Fruit fly (Drosophila melanogaster): Measurements from ENCODE around the gene nbs.
A peak's percentile ranks its signal among the peaks of the same experiment; 100 is the strongest.

The nbs gene

DNA sequence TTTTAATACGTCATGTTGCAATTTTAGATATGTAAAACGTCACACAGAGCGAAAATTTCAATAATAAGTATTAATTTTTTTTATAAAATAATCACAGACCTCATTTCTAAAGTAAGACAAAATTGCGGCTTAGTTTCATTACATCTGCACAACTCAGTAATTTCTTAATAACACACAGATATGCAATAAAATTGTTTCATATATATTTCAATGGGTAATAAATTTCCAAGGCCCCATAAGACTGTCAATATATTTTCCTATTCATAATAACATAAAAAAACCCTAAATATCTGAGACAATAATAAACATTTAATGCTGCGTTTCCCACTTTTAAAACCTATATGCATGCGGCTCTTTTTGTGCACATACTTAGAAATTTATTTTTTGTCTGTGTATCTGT is 27.3 kb downstream of the nbs start:
- peak; percentile 47 for TF ChIP-seq CG34367 (tag; optimal IDR thresholded peaks at IDR 0.05)
- peak; percentile 36 for TF ChIP-seq CG15710 (tag; optimal IDR thresholded peaks at IDR 0.05)
- peak; percentile 19 for TF ChIP-seq D1 (tag; optimal IDR thresholded peaks at IDR 0.05)
- TF ChIP-seq CG12605 (GFP tag; IDR thresholded peaks at IDR 0.05) = no peak
- TF ChIP-seq Ets98B (GFP tag; IDR thresholded peaks at IDR 0.05) = 0 out of 2 replicates have a peak, but pooled peaks have one; percentile 34
- no peak for TF ChIP-seq fd96Ca (GFP tag; IDR thresholded peaks at IDR 0.05)
- TF ChIP-seq CG8159 (tag; optimal IDR thresholded peaks at IDR 0.05) = peak; percentile 0
- peak; percentile 15 for TF ChIP-seq Snoo (tag; optimal IDR thresholded peaks at IDR 0.05)
- TF ChIP-seq CG13204 (GFP tag; optimal IDR thresholded peaks at IDR 0.05) = no peak
- no peak for TF ChIP-seq EcR (GFP tag; optimal IDR thresholded peaks at IDR 0.05)
- TF ChIP-seq CG14655 (GFP tag; optimal IDR thresholded peaks at IDR 0.05) = peak; percentile 5
- peak; percentile 37 for TF ChIP-seq CG8301 (tag; optimal IDR thresholded peaks at IDR 0.05)
- no peak for TF ChIP-seq rn (GFP tag; IDR thresholded peaks at IDR 0.05)
- no peak for TF ChIP-seq gl (tag; optimal IDR thresholded peaks at IDR 0.05)
- TF ChIP-seq CG4496 (GFP tag; IDR thresholded peaks at IDR 0.05) = 0 out of 3 replicates have a peak, but pooled peaks have one; percentile 30
- no peak for TF ChIP-seq Pif1A (GFP tag; optimal IDR thresholded peaks at IDR 0.05)
- TF ChIP-seq Pif1B (GFP tag; optimal IDR thresholded peaks at IDR 0.05) = no peak
- peak; percentile 21 for TF ChIP-seq CG9948 (tag; optimal IDR thresholded peaks at IDR 0.05)
- no peak for TF ChIP-seq CG10348 (GFP tag; IDR thresholded peaks at IDR 0.05)
- TF ChIP-seq CG17806 (tag; optimal IDR thresholded peaks at IDR 0.05) = peak; percentile 42
- TF ChIP-seq CG32121 (GFP tag; IDR thresholded peaks at IDR 0.05) = peak; percentile 31; the same call in 1 of the 2 replicates

DNA sequence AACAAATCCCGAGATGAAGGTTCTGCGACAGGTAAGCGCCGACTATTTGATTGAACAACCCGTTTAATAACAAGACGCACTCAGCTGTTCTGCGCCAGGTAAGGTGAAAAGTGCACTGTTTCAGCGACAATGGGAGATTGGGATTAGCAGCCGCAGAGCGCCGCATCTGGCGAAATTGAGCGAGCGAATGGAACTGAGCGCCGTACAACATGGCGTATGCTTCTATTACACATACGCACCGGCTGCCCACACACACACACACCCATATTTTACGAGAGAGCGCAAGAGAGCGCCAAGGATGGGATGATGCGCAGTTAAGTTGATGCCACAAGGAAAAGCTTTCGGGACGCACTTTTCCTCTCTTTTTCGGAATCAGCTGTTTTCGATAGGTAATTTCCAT is 27.8 kb downstream of the nbs start:
- TF ChIP-seq CG32121 (GFP tag; IDR thresholded peaks at IDR 0.05) = no peak
- TF ChIP-seq CG9948 (tag; optimal IDR thresholded peaks at IDR 0.05) = no peak
- no peak for TF ChIP-seq fd96Ca (GFP tag; IDR thresholded peaks at IDR 0.05)
- TF ChIP-seq CG15710 (tag; optimal IDR thresholded peaks at IDR 0.05) = no peak
- TF ChIP-seq gl (tag; optimal IDR thresholded peaks at IDR 0.05) = no peak

- TF ChIP-seq gl (tag; optimal IDR thresholded peaks at IDR 0.05) = no peak
- no peak for TF ChIP-seq CG32121 (GFP tag; IDR thresholded peaks at IDR 0.05)
- no peak for TF ChIP-seq CG12605 (GFP tag; IDR thresholded peaks at IDR 0.05)
- TF ChIP-seq D1 (tag; optimal IDR thresholded peaks at IDR 0.05) = no peak
- no peak for TF ChIP-seq CG10348 (GFP tag; IDR thresholded peaks at IDR 0.05)
- TF ChIP-seq CG34367 (tag; optimal IDR thresholded peaks at IDR 0.05) = no peak
- no peak for TF ChIP-seq CG8159 (tag; optimal IDR thresholded peaks at IDR 0.05)
- TF ChIP-seq CG4496 (GFP tag; IDR thresholded peaks at IDR 0.05) = no peak
- TF ChIP-seq CG8301 (tag; optimal IDR thresholded peaks at IDR 0.05) = no peak
- no peak for TF ChIP-seq CG9948 (tag; optimal IDR thresholded peaks at IDR 0.05)
- no peak for TF ChIP-seq CG15710 (tag; optimal IDR thresholded peaks at IDR 0.05)
- no peak for TF ChIP-seq EcR (GFP tag; optimal IDR thresholded peaks at IDR 0.05)
- TF ChIP-seq Pif1B (GFP tag; optimal IDR thresholded peaks at IDR 0.05) = no peak
- TF ChIP-seq CG14655 (GFP tag; optimal IDR thresholded peaks at IDR 0.05) = no peak
- no peak for TF ChIP-seq Pif1A (GFP tag; optimal IDR thresholded peaks at IDR 0.05)
- TF ChIP-seq CG17806 (tag; optimal IDR thresholded peaks at IDR 0.05) = no peak
- no peak for TF ChIP-seq Snoo (tag; optimal IDR thresholded peaks at IDR 0.05)
These were observed 28.1 kb downstream of the nbs start for dm6 chr3L:9694867-9695236.

DNA sequence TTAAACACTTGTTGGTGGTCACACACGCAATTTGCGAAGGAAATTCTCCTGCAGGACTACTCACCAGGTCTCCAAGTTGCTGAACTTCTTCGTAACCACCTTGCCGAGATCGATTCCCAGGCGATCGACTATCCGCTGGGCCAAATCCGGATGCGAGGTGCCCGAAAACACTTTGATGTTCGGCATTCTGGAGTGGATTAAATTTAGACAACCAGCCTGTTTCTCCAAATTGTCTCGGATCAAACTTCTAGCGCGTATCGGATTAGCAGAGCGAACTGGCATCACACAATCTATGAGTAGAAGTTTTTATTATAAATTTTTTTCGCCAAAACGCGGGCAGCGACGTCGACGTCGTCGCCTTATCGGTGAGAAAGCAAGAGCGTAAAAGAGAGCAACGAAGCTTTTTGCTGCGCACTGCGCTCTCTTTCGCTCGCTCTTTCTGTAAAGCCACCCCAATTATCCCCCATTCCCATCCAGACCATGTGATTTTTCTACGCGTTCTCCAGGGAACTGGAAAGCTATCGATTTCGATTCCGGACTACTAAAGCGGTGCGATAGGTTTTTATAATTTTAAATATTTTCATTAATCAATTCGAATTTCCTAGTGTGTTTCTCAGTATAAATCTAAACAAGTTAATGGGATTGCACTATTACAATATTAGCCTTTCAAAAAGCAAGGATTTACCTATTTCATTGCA is 28.7 kb downstream of the nbs start:
- TF ChIP-seq Ets98B (GFP tag; IDR thresholded peaks at IDR 0.05) (peak; percentile 27; the same call in 1 of the 2 replicates), CG13204 (GFP tag; optimal IDR thresholded peaks at IDR 0.05) (no peak), CG12605 (GFP tag; IDR thresholded peaks at IDR 0.05) (peak; percentile 40; the same call in 1 of the 2 replicates), CG17806 (tag; optimal IDR thresholded peaks at IDR 0.05) (no peak), Snoo (tag; optimal IDR thresholded peaks at IDR 0.05) (no peak), CG9948 (tag; optimal IDR thresholded peaks at IDR 0.05) (no peak), rn (GFP tag; IDR thresholded peaks at IDR 0.05) (no peak), CG14655 (GFP tag; optimal IDR thresholded peaks at IDR 0.05) (no peak), CG32121 (GFP tag; IDR thresholded peaks at IDR 0.05) (no peak), CG8159 (tag; optimal IDR thresholded peaks at IDR 0.05) (no peak), CG8301 (tag; optimal IDR thresholded peaks at IDR 0.05) (no peak), D1 (tag; optimal IDR thresholded peaks at IDR 0.05) (no peak), CG4496 (GFP tag; IDR thresholded peaks at IDR 0.05) (peak; percentile 48; the same call in 1 of the 3 replicates), Pif1A (GFP tag; optimal IDR thresholded peaks at IDR 0.05) (no peak), gl (tag; optimal IDR thresholded peaks at IDR 0.05) (no peak), fd96Ca (GFP tag; IDR thresholded peaks at IDR 0.05) (no peak), CG15710 (tag; optimal IDR thresholded peaks at IDR 0.05) (no peak)

dm6 chr3L:9693552-9694133 is 29.4 kb downstream of the nbs start:
- TF ChIP-seq CG4496 (GFP tag; IDR thresholded peaks at IDR 0.05) = peak; percentile 63; the same call in 1 of the 3 replicates
- TF ChIP-seq CG32121 (GFP tag; IDR thresholded peaks at IDR 0.05) = peak; percentile 27; the same call in 1 of the 2 replicates
- TF ChIP-seq fd96Ca (GFP tag; IDR thresholded peaks at IDR 0.05) = no peak
